Fruit fly (Drosophila melanogaster) whole organism, embryonic: ENCODE results near the gene CG5262.

Source experiments
- CG10267 ChIP-seq: fragments of 200-800 bp; sonication (Bioruptor generic); optimal IDR thresholded peaks from 2 replicates; lab custom pipeline; 2018; ENCODE audit warnings: missing biosample characterization, mild to moderate bottlenecking, missing genetic modification characterization, moderate library complexity
- CG11723 ChIP-seq: fragments of 200-800 bp; sonication (Bioruptor generic); optimal IDR thresholded peaks from 2 replicates; lab custom pipeline; 2017; ENCODE audit warnings: missing biosample characterization, mild to moderate bottlenecking, missing genetic modification characterization
- CG31388 ChIP-seq: fragments of 200-800 bp; sonication (Bioruptor generic); optimal IDR thresholded peaks from 2 replicates; lab custom pipeline; 2016; ENCODE audit warnings: missing biosample characterization, missing genetic modification characterization
- CG6175 ChIP-seq: fragments of 200-800 bp; sonication (Bioruptor generic); IDR thresholded peaks from 3 replicates; pipeline ENCODE4 v1.3.6; 2022; ENCODE audit warnings: missing biosample characterization, missing genetic modification characterization
- CG6854 ChIP-seq: fragments of 200-800 bp; sonication (Bioruptor generic); optimal IDR thresholded peaks from 3 replicates; lab custom pipeline; 2017; ENCODE audit warnings: missing biosample characterization, mild to moderate bottlenecking, missing genetic modification characterization
- CG8281 ChIP-seq: fragments of 200-800 bp; sonication (Bioruptor generic); optimal IDR thresholded peaks from 2 replicates; lab custom pipeline; 2018; ENCODE audit warnings: missing biosample characterization, mild to moderate bottlenecking, missing genetic modification characterization, moderate library complexity
- NFAT ChIP-seq: fragments of 200-800 bp; sonication (Bioruptor generic); IDR thresholded peaks from 2 replicates; pipeline ENCODE4 v1.3.6; 2022; ENCODE audit warnings: missing biosample characterization, missing genetic modification characterization
- dan ChIP-seq: fragments of 200-800 bp; sonication (Bioruptor generic); IDR thresholded peaks from 2 replicates; pipeline ENCODE4 v1.3.6; 2022; ENCODE audit warnings: missing biosample characterization, missing genetic modification characterization
- nau ChIP-seq: fragments of 200-800 bp; sonication (Bioruptor generic); optimal IDR thresholded peaks from 3 replicates; lab custom pipeline; 2017; ENCODE audit warnings: missing biosample characterization, mild to moderate bottlenecking, missing genetic modification characterization, missing genetic modification reagents

- TF ChIP-seq NFAT (GFP tag; lab: Robert Waterston, UW) (peak; percentile 71), CG6175 (GFP tag; lab: Robert Waterston, UW) (no peak), nau (GFP tag; lab: Kevin White, UChicago) (no peak), dan (no peak), CG6854 (GFP tag; lab: Kevin White, UChicago) (peak; percentile 7), CG8281 (peak; percentile 0), CG31388 (GFP tag; lab: Kevin White, UChicago) (no peak), CG11723 (GFP tag; lab: Kevin White, UChicago) (no peak), CG10267 (tag; lab: Kevin White, UChicago) (peak; percentile 60)
These were observed 42.9 kb upstream of the CG5262 start, which contains the start of the genes CG32428 and CG5969 for dm6 chr3L:20473021-20473799.
